Worm (Caenorhabditis elegans): ENCODE results near the gene amt-2.

DNA sequence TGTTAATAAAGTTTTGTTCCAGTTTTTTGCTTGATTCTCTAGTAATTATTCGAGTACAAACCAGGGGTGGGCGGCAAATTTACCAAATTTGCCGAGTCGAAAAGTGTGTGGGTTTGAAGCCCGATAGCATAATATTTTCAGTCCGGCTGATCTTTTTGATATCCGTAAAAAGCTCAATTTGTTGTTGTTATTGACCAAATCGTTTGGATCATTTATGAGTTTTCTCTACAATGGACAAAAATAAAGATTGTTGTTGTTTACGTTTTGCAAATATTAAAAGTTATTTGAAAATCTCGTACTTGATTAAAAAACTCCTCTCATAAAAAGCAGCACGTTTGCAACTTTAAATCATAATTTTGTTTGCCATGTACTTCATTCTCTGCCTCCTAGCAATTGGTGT, 13.8 kb downstream of the amt-2 start, which contains the start of gene scl-1:
- TF ChIP-seq ztf-11 (tag; optimal IDR thresholded peaks at IDR 0.05) (no peak), swsn-7 (tag; optimal IDR thresholded peaks at IDR 0.05) (no peak), elt-2 (tag; optimal IDR thresholded peaks at IDR 0.05) (no peak), dpl-1 (GFP tag; optimal IDR thresholded peaks at IDR 0.05) (no peak), unc-130 (tag; optimal IDR thresholded peaks at IDR 0.05) (no peak), tbx-2 (tag; optimal IDR thresholded peaks at IDR 0.05) (no peak), snu-23 (GFP tag; optimal IDR thresholded peaks at IDR 0.05) (no peak), nhr-237 (tag; optimal IDR thresholded peaks at IDR 0.05) (no peak), zag-1 (tag; optimal IDR thresholded peaks at IDR 0.05) (no peak), egl-27 (tag; optimal IDR thresholded peaks at IDR 0.05) (no peak), snpc-4 (tag; optimal IDR thresholded peaks at IDR 0.05) (no peak), elt-3 (tag; optimal IDR thresholded peaks at IDR 0.05) (no peak), zip-4 (GFP tag; optimal IDR thresholded peaks at IDR 0.05) (no peak), nhr-77 (tag; optimal IDR thresholded peaks at IDR 0.05) (no peak)

Measured in whole organism, L1 larva.